Worm (Caenorhabditis elegans) whole organism, L4 larva: ENCODE data around the gene F15B9.6.

Source experiments
- Y105C5A.15 ChIP-seq: fragments of 200-800 bp; sonication (Bioruptor generic); IDR thresholded peaks from 2 replicates; pipeline ENCODE4 v1.3.6; 2022; ENCODE audit warnings: missing genetic modification characterization, missing compliant biosample characterization
- aha-1 ChIP-seq: fragments of 150-350 bp; peaks from one replicate; lab custom pipeline; 2014; ENCODE audit warnings: missing biosample characterization, missing genetic modification characterization
- attf-4 ChIP-seq: sonication (generic microtip); optimal IDR thresholded peaks from 3 replicates; lab custom pipeline; 2017; ENCODE audit warnings: missing biosample characterization, missing genetic modification characterization
- ceh-44 ChIP-seq: fragments of 200-800 bp; sonication (Bioruptor generic); IDR thresholded peaks from 2 replicates; pipeline ENCODE4 v1.3.6; 2022; ENCODE audit warnings: missing genetic modification reagents, missing genetic modification characterization, missing compliant biosample characterization
- ceh-62 ChIP-seq: sonication (generic microtip); optimal IDR thresholded peaks from 2 replicates; lab custom pipeline; 2017; ENCODE audit warnings: missing biosample characterization, missing genetic modification characterization
- daf-19 ChIP-seq: fragments of 200-800 bp; sonication (Bioruptor generic); conservative IDR thresholded peaks from 2 replicates; pipeline ENCODE4 v1.3.6; 2022; ENCODE audit warnings: missing genetic modification characterization, missing compliant biosample characterization
- lin-38 ChIP-seq: fragments of 200-800 bp; sonication (Bioruptor generic); IDR thresholded peaks from 2 replicates; pipeline ENCODE4 v1.3.6; 2022; ENCODE audit warnings: missing genetic modification reagents, missing genetic modification characterization, missing compliant biosample characterization
- lir-3 ChIP-seq: sonication (generic microtip); optimal IDR thresholded peaks from 2 replicates; lab custom pipeline; 2016; ENCODE audit warnings: mild to moderate bottlenecking, missing genetic modification characterization, missing compliant biosample characterization
- unc-62 ChIP-seq, 3 experiments: fragments of 150-350 bp in 1 of 3; sonication (generic microtip); optimal IDR thresholded peaks in 2 of 3; peaks in 1 of 3; 1 replicate in 1 of 3; 2 replicates in 2 of 3; lab custom pipeline; 2014 to 2017; ENCODE audit warnings: missing biosample characterization in 3 of 3, missing genetic modification characterization in 3 of 3, missing genetic modification reagents in 3 of 3, missing genotype in 1 of 3

The F15B9.6 gene

ce11 chrV:13063402-13063801 is 49.5 kb downstream of the F15B9.6 start:
- peak in 1 of 2 experiments; percentile 91 for TF ChIP-seq unc-62 (GFP tag; optimal IDR thresholded peaks at IDR 0.05 in 1 of 2; lab: Kevin White, UChicago)
- no peak for TF ChIP-seq unc-62 (tag; optimal IDR thresholded peaks at IDR 0.05; lab: Kevin White, UChicago)
- no peak for TF ChIP-seq Y105C5A.15 (GFP tag; lab: Robert Waterston, UW)

ce11 chrV:13064164-13064563 is 50.2 kb downstream of the F15B9.6 start:
- TF ChIP-seq lin-38 = no peak
- TF ChIP-seq lir-3 (tag; lab: Kevin White, UChicago) = no peak
- TF ChIP-seq attf-4 (tag; lab: Kevin White, UChicago) = no peak
- TF ChIP-seq ceh-44 (GFP tag; lab: Robert Waterston, UW) = 0 out of 2 replicates have a peak, but pooled peaks have one; percentile 31
- TF ChIP-seq daf-19 (GFP tag; lab: Robert Waterston, UW) = 0 out of 2 replicates have a peak, but pooled peaks have one; percentile 13
- peak; percentile 56 for TF ChIP-seq aha-1
- no peak for TF ChIP-seq ceh-62 (tag; lab: Kevin White, UChicago)
